Fruit fly (Drosophila melanogaster): ENCODE data around the gene Pex19.
A peak's percentile ranks its signal among the peaks of the same experiment; 100 is the strongest.

- TF ChIP-seq sim (GFP tag; IDR thresholded peaks at IDR 0.05) (no peak), chif (GFP tag; optimal IDR thresholded peaks at IDR 0.05) (no peak), kni (GFP tag; optimal IDR thresholded peaks at IDR 0.05) (no peak), tna (GFP tag; IDR thresholded peaks at IDR 0.05; ENCODE audit: partially characterized antibody) (no peak), Dad (GFP tag; optimal IDR thresholded peaks at IDR 0.05) (no peak), sens-2 (GFP tag; IDR thresholded peaks at IDR 0.05) (no peak), CoRest (tag; optimal IDR thresholded peaks at IDR 0.05) (no peak), CG15479 (GFP tag; optimal IDR thresholded peaks at IDR 0.05) (no peak), CG12659 (GFP tag; optimal IDR thresholded peaks at IDR 0.05) (no peak), Meics (GFP tag; optimal IDR thresholded peaks at IDR 0.05) (no peak), zen2 (GFP tag; IDR thresholded peaks at IDR 0.05; ENCODE audit: partially characterized antibody) (no peak), CG6654 (GFP tag; optimal IDR thresholded peaks at IDR 0.05) (no peak), prd (optimal IDR thresholded peaks at IDR 0.05) (no peak), prd (GFP tag; IDR thresholded peaks at IDR 0.05) (peak; percentile 3; the same call in 1 of the 3 replicates)
Measured at dm6 chr2L:12092041-12092440, 419 bp downstream of the Pex19 start.

Measured in whole organism, embryonic.